Worm (Caenorhabditis elegans): ENCODE data around the gene mpz-4.

Gene mpz-4

DNA sequence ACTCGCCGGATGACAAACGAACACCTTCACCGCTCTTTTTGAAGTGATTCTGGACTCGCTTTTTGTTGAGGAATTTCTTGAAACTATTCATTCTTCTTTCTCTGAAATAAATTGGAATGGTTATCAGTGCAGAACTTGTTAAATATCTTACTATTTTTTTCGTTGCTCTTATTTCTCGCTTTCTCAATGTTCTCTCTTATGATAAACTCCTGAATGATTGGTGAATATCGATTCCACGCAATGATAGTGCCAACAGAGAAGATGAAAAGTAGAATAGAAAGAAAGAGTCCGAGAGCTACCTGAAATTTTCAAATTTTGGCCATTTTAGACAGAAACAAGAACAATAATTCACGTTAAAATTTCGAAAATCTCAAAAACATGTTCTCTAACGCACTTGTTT is 17.7 kb downstream of the mpz-4 start, which contains the start of gene ubxn-6:
Gene ubxn-6 (minus strand): TSS at position 101 of the 400 bp plus-strand sequence.
- no peak for TF ChIP-seq Y79H2A.3 (GFP tag; conservative IDR thresholded peaks at IDR 0.05)

DNA sequence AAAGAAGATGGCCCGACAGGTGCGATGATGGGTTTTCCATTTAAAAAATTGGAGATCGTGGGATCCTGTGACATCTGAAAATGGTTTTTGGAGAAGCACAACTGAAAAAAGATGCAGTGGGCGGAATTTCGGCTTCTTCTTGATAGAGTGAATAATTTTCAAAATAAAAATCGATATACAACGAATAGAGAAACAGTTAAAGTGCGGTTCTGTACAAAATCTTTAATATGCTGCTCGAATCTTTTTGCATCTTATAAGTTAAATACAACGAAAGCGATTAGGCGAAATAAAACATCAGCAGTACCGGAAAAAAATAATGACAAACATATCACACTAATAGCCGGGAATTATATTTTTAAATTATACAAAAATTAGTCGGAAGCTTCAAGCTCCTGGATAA is 19.9 kb downstream of the mpz-4 start, which contains the start of gene H06H21.11:
Gene H06H21.11 (minus strand): TSS at position 101 of the 400 bp plus-strand sequence.
- TF ChIP-seq lin-54 (GFP tag; optimal IDR thresholded peaks at IDR 0.05) (no peak), ZK185.1 (tag; optimal IDR thresholded peaks at IDR 0.05; ENCODE audit: poor library complexity, severe bottlenecking) (no peak), fkh-3 (tag; optimal IDR thresholded peaks at IDR 0.05) (no peak), hrde-1 (tag; optimal IDR thresholded peaks at IDR 0.05; ENCODE audit: borderline replicate concordance) (peak; percentile 22), snpc-4 (GFP tag; optimal IDR thresholded peaks at IDR 0.05) (no peak), snpc-4 (tag; optimal IDR thresholded peaks at IDR 0.05) (peak in 1 of 4 experiments; percentile 42), lin-26 (GFP tag; IDR thresholded peaks at IDR 0.05) (no peak), zim-3 (tag; optimal IDR thresholded peaks at IDR 0.05) (no peak), ets-4 (GFP tag; optimal IDR thresholded peaks at IDR 0.05) (no peak), hlh-12 (tag; optimal IDR thresholded peaks at IDR 0.05) (no peak), ceh-100 (GFP tag; IDR thresholded peaks at IDR 0.05) (no peak), atf-7 (tag; optimal IDR thresholded peaks at IDR 0.05) (no peak)

DNA sequence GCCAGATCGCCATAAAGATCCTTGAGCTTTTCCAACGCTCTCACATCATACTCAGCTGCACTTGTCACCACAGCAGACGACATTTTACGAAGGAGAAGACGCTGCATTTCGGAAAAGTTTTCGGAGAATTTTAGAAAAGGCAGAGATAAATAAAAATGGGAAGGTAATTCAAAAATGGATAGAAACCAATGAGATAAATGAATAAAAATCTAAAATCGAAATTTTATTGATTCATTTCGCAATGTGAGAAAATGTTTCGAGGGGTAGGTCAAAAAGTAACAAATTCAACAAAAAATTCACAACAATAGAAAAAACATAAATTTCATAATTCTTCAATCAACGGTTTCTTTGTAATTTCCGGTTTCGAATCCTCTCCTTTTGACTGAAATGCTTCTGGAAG is 20.6 kb downstream of the mpz-4 start, which contains the start of gene dpf-5:
Gene dpf-5 (minus strand): TSS at position 101 of the 400 bp plus-strand sequence.
- TF ChIP-seq somi-1 (GFP tag; optimal IDR thresholded peaks at IDR 0.05) (no peak), ekl-4 (GFP tag; IDR thresholded peaks at IDR 0.05) (0 out of 2 replicates have a peak, but pooled peaks have one; percentile 20), hrde-1 (tag; optimal IDR thresholded peaks at IDR 0.05; ENCODE audit: borderline replicate concordance) (peak; percentile 23), F10E7.11 (tag; optimal IDR thresholded peaks at IDR 0.05) (no peak), dox-1 (GFP tag; IDR thresholded peaks at IDR 0.05) (no peak)

DNA sequence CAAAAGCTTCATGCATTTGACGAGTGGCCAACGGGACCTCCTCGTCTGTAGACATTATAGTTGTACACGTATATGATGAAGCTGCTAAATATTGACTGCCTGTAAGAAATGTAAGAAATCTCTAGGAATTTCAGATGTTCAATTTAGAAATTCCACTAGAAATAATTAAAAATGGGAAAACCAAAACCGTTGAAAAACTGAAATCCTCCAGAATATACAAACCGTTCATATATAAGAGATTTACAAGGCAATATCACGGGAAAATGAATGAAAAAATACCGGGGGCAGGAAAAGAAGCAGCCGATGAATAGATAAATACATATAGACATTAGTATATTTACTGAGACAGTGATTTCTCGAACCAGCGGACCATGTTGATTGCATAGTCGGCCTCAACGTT is 24.6 kb downstream of the mpz-4 start, which contains the start of gene dpf-7:
Gene dpf-7 (minus strand): TSS at position 101 of the 400 bp plus-strand sequence.
- TF ChIP-seq B0261.1 (tag; optimal IDR thresholded peaks at IDR 0.05) (no peak), nhr-27 (tag; optimal IDR thresholded peaks at IDR 0.05) (no peak)

DNA sequence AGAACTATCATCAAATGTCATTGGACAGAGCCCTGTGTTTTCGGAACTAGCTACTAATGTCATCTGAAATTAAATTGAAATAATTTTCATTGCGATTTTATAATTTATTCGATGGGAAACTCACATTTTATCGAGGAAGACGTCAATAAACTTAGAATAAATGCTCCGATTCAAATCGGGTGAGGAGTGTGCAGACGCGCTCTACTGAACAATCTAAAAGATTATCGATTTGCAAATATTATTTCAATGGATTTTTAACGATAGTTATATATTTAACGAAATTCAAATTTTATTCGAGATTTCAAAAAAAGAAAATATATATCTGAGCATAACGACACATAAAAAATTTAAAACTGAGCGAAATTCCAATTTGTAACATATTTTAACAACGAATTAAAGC is 28.0 kb downstream of the mpz-4 start, which contains the start of gene eor-1:
Gene eor-1 (minus strand): TSS at position 65 of the 400 bp plus-strand sequence.
- TF ChIP-seq attf-5 (GFP tag; optimal IDR thresholded peaks at IDR 0.05) (peak; percentile 40), lsl-1 (GFP tag; optimal IDR thresholded peaks at IDR 0.05) (no peak), lsy-27 (tag; optimal IDR thresholded peaks at IDR 0.05; ENCODE audit: borderline replicate concordance, insufficient read depth) (no peak), C06A6.2 (GFP tag; conservative IDR thresholded peaks at IDR 0.05) (no peak), ama-1 (optimal IDR thresholded peaks at IDR 0.05) (no peak), ama-1 (GFP tag; optimal IDR thresholded peaks at IDR 0.05) (peak in 1 of 2 experiments; percentile 44), F33H1.4 (GFP tag; IDR thresholded peaks at IDR 0.05) (no peak), unc-130 (GFP tag; optimal IDR thresholded peaks at IDR 0.05) (no peak), mcd-1 (GFP tag; IDR thresholded peaks at IDR 0.05) (peak; percentile 79), F57C9.4 (tag; optimal IDR thresholded peaks at IDR 0.05) (no peak), snpc-3.4 (tag; optimal IDR thresholded peaks at IDR 0.05) (peak; percentile 27), T07F8.4 (tag; optimal IDR thresholded peaks at IDR 0.05) (no peak), nfya-1 (tag; optimal IDR thresholded peaks at IDR 0.05; ENCODE audit: borderline replicate concordance, insufficient read depth) (no peak), snpc-4 (GFP tag; optimal IDR thresholded peaks at IDR 0.05) (peak; percentile 15), snpc-4 (tag; optimal IDR thresholded peaks at IDR 0.05) (peak in 2 of 4 experiments; percentile 6 to 58), repo-1 (tag; optimal IDR thresholded peaks at IDR 0.05) (no peak), B0336.3 (GFP tag; IDR thresholded peaks at IDR 0.05) (no peak), attf-6 (GFP tag; IDR thresholded peaks at IDR 0.05) (no peak), lin-40 (tag; optimal IDR thresholded peaks at IDR 0.05) (peak; percentile 3), mel-28 (tag; optimal IDR thresholded peaks at IDR 0.05; ENCODE audit: borderline replicate concordance) (no peak)

Data from whole organism, young adult.